Fruit fly (Drosophila melanogaster) whole organism, pupa: ENCODE data around the gene CG17350.

Experiments used
- CG17806 ChIP-seq: fragments of 200-800 bp; sonication (Bioruptor generic); optimal IDR thresholded peaks from 2 replicates; lab custom pipeline; 2018; ENCODE audit warnings: missing biosample characterization, mild to moderate bottlenecking, missing genetic modification characterization, moderate library complexity
- Snoo ChIP-seq: fragments of 200-800 bp; sonication (Bioruptor generic); optimal IDR thresholded peaks from 3 replicates; lab custom pipeline; 2017; ENCODE audit warnings: missing biosample characterization, mild to moderate bottlenecking, missing genetic modification characterization, inconsistent platforms
- fd96Ca ChIP-seq: fragments of 200-800 bp; sonication (Bioruptor generic); IDR thresholded peaks from 3 replicates; pipeline ENCODE4 v1.3.6; 2022; ENCODE audit warnings: missing biosample characterization, missing genetic modification characterization
- gl ChIP-seq: fragments of 200-800 bp; sonication (Bioruptor generic); optimal IDR thresholded peaks from 2 replicates; lab custom pipeline; 2018; ENCODE audit warnings: missing biosample characterization, mild to moderate bottlenecking, missing genetic modification characterization

DNA sequence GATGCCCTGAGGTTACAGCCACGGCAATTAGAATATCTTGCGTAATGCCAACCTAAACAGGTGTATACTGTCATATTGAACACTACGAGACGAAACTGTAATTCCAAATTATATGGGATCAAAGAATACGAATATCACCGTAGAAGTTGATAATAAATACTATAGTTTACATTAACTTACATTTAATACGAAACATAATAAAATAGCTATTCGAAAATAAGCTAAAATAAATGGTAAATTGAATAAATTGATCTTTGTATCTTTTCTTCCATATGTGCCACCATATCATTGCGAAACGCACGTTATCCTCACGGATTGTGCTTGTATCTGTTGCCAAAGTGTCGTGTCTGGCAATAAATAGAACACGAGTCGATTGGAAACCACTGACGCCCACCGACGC is 35.1 kb downstream of the CG17350 start:
- TF ChIP-seq Snoo (tag; lab: Kevin White, UChicago) (no peak), CG17806 (no peak), fd96Ca (GFP tag; lab: Robert Waterston, UW) (no peak), gl (tag; lab: Kevin White, UChicago) (no peak)
